Fruit fly (Drosophila melanogaster): Measurements from ENCODE around the gene CG32639.
A peak's percentile ranks its signal among the peaks of the same experiment; 100 is the strongest.

DNA sequence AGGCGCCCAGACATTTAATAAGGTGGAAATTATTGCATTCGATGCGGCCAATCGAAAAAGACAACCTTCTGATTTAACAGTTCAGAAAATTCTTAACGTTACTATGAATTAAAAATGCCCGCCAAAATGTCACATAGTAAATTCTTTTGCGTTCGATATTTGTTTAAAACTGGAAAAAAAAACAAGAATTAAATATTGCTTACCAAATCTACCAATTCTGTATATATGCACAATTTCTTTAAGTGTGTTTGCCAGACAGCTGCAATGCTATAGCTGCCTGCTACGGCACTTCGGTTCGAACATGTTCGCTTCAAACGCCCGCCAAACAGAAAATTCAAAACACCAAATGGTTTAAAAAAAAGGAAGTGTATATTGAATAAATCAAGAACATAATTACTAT, 22.3 kb downstream of the CG32639 start:
- TF ChIP-seq Gug (GFP tag; IDR thresholded peaks at IDR 0.05), result peak; percentile 65
- peak; percentile 56 for TF ChIP-seq cyc (GFP tag; optimal IDR thresholded peaks at IDR 0.05)
- TF ChIP-seq acj6 (GFP tag; optimal IDR thresholded peaks at IDR 0.05), result peak; percentile 68
- TF ChIP-seq Ets21C (GFP tag; optimal IDR thresholded peaks at IDR 0.05), result peak; percentile 31
- peak; percentile 12 for TF ChIP-seq dsx (GFP tag; optimal IDR thresholded peaks at IDR 0.05; ENCODE audit: poor library complexity, severe bottlenecking)
- peak; percentile 36 for TF ChIP-seq CG3032 (tag; optimal IDR thresholded peaks at IDR 0.05)
- TF ChIP-seq CG11294 (GFP tag; IDR thresholded peaks at IDR 0.05), result peak; percentile 26; the same call in 1 of the 2 replicates
- peak; percentile 65 for TF ChIP-seq CG10631 (GFP tag; optimal IDR thresholded peaks at IDR 0.05)
- peak; percentile 60 for TF ChIP-seq Hr39 (GFP tag; optimal IDR thresholded peaks at IDR 0.05)
- peak; percentile 37 for TF ChIP-seq CG8632 (GFP tag; optimal IDR thresholded peaks at IDR 0.05)
- TF ChIP-seq CG6808 (GFP tag; optimal IDR thresholded peaks at IDR 0.05), result no peak
- peak; percentile 58 for TF ChIP-seq Lpt (GFP tag; optimal IDR thresholded peaks at IDR 0.05)
- peak; percentile 62 for TF ChIP-seq CG31627 (GFP tag; optimal IDR thresholded peaks at IDR 0.05)
- TF ChIP-seq CG4318 (GFP tag; optimal IDR thresholded peaks at IDR 0.05), result no peak
